Fruit fly (Drosophila melanogaster) whole organism, embryonic: Measurements from ENCODE around the gene CG12177.

Experiments
- Awh ChIP-seq: fragments of 200-800 bp; sonication (Bioruptor generic); IDR thresholded peaks from 2 replicates; pipeline ENCODE4, ENCODE4 v1.3.6; 2022; ENCODE audit warnings: missing biosample characterization, missing genetic modification characterization
- CG10267 ChIP-seq: fragments of 200-800 bp; sonication (Bioruptor generic); optimal IDR thresholded peaks from 2 replicates; lab custom pipeline; 2018; ENCODE audit warnings: missing biosample characterization, mild to moderate bottlenecking, missing genetic modification characterization, moderate library complexity
- CG10543 ChIP-seq: fragments of 200-800 bp; sonication (Bioruptor generic); optimal IDR thresholded peaks from 3 replicates; lab custom pipeline; 2017; ENCODE audit warnings: missing biosample characterization, mild to moderate bottlenecking, missing genetic modification characterization, moderate library complexity
- CG10959 ChIP-seq: fragments of 200-800 bp; sonication (Bioruptor generic); IDR thresholded peaks from 2 replicates; pipeline ENCODE4 v1.3.6; 2022; ENCODE audit warnings: missing biosample characterization, missing genetic modification characterization
- CG11456 ChIP-seq: fragments of 200-800 bp; sonication (Bioruptor generic); IDR thresholded peaks from 3 replicates; pipeline ENCODE4 v1.3.6; 2022; ENCODE audit warnings: missing biosample characterization, missing genetic modification characterization
- CG12769 ChIP-seq: fragments of 200-800 bp; sonication (Bioruptor generic); optimal IDR thresholded peaks from 2 replicates; lab custom pipeline; 2019; ENCODE audit warnings: missing biosample characterization, mild to moderate bottlenecking, missing genetic modification characterization, moderate library complexity
- CG13775 ChIP-seq: fragments of 200-800 bp; sonication (Bioruptor generic); optimal IDR thresholded peaks from 3 replicates; lab custom pipeline; 2017; ENCODE audit warnings: missing biosample characterization, mild to moderate bottlenecking, missing genetic modification characterization
- CG14965 ChIP-seq: fragments of 200-800 bp; sonication (Bioruptor generic); optimal IDR thresholded peaks from 2 replicates; lab custom pipeline; 2016; ENCODE audit warnings: missing biosample characterization, missing genetic modification characterization, borderline replicate concordance
- CG15073 ChIP-seq: fragments of 200-800 bp; sonication (Bioruptor generic); optimal IDR thresholded peaks from 2 replicates; lab custom pipeline; 2016; ENCODE audit warnings: missing biosample characterization, missing genetic modification characterization
- CG17612 ChIP-seq: fragments of 200-800 bp; sonication (Bioruptor generic); IDR thresholded peaks from 2 replicates; pipeline ENCODE4 v1.3.6; 2022; ENCODE audit warnings: missing biosample characterization, missing genetic modification characterization
- CG2120 ChIP-seq: fragments of 200-800 bp; sonication (Bioruptor generic); optimal IDR thresholded peaks from 3 replicates; lab custom pipeline; 2016; ENCODE audit warnings: missing biosample characterization, missing genetic modification characterization
- CG32772 ChIP-seq: fragments of 200-800 bp; sonication (Bioruptor generic); IDR thresholded peaks from 2 replicates; pipeline ENCODE4 v1.3.6; 2022; ENCODE audit warnings: missing biosample characterization, missing genetic modification characterization
- CG4282 ChIP-seq: fragments of 200-800 bp; sonication (Bioruptor generic); optimal IDR thresholded peaks from 2 replicates; lab custom pipeline; 2016; ENCODE audit warnings: missing biosample characterization, missing genetic modification characterization
- CG4328 ChIP-seq: fragments of 200-800 bp; sonication (Bioruptor generic); optimal IDR thresholded peaks from 3 replicates; lab custom pipeline; 2017; ENCODE audit warnings: missing biosample characterization, missing genetic modification reagents, missing genetic modification characterization
- CG6175 ChIP-seq: fragments of 200-800 bp; sonication (Bioruptor generic); IDR thresholded peaks from 3 replicates; pipeline ENCODE4 v1.3.6; 2022; ENCODE audit warnings: missing biosample characterization, missing genetic modification characterization
- CG8924 ChIP-seq: fragments of 200-800 bp; optimal IDR thresholded peaks from 3 replicates; lab custom pipeline; 2019; ENCODE audit warnings: missing biosample characterization, mild to moderate bottlenecking, missing genetic modification characterization, moderate library complexity
- CG9215 ChIP-seq: fragments of 200-800 bp; sonication (Bioruptor generic); IDR thresholded peaks from 2 replicates; pipeline ENCODE4 v1.3.6; 2022; ENCODE audit warnings: missing biosample characterization, missing genetic modification characterization
- CrebB ChIP-seq: fragments of 200-800 bp; sonication (Bioruptor generic); optimal IDR thresholded peaks from 3 replicates; lab custom pipeline; 2018; ENCODE audit warnings: missing biosample characterization, mild to moderate bottlenecking, missing genetic modification characterization
- Dek ChIP-seq: fragments of 200-800 bp; sonication (Bioruptor generic); optimal IDR thresholded peaks from 3 replicates; lab custom pipeline; 2019; ENCODE audit warnings: missing biosample characterization, mild to moderate bottlenecking, missing genetic modification characterization, moderate library complexity
- Ets65A ChIP-seq: fragments of 200-800 bp; sonication (Bioruptor generic); peaks from one replicate; lab custom pipeline; 2016; ENCODE audit warnings: missing biosample characterization, missing genetic modification characterization
- Fer1 ChIP-seq: fragments of 200-800 bp; sonication (Bioruptor generic); optimal IDR thresholded peaks from 2 replicates; lab custom pipeline; 2017; ENCODE audit warnings: missing biosample characterization, mild to moderate bottlenecking, missing genetic modification characterization
- HLH3B ChIP-seq: fragments of 200-800 bp; sonication (Bioruptor generic); IDR thresholded peaks from 2 replicates; pipeline ENCODE4 v1.3.6; 2022; ENCODE audit warnings: missing biosample characterization, missing genetic modification characterization
- HLH4C ChIP-seq: fragments of 200-800 bp; sonication (Bioruptor generic); IDR thresholded peaks from 3 replicates; pipeline ENCODE4 v1.3.6; 2022; ENCODE audit warnings: missing biosample characterization, missing genetic modification characterization; ENCODE audit not compliant: partially characterized antibody
- MTF-1 ChIP-seq: fragments of 200-800 bp; sonication (Bioruptor generic); optimal IDR thresholded peaks from 2 replicates; lab custom pipeline; 2018; ENCODE audit warnings: missing biosample characterization, mild to moderate bottlenecking, missing genetic modification characterization, borderline replicate concordance
- Ptx1 ChIP-seq: fragments of 200-800 bp; sonication (Bioruptor generic); IDR thresholded peaks from 2 replicates; pipeline ENCODE4 v1.3.6; 2022; ENCODE audit warnings: missing biosample characterization, missing genetic modification characterization
- Ssrp ChIP-seq: fragments of 200-800 bp; sonication (Bioruptor generic); optimal IDR thresholded peaks from 2 replicates; lab custom pipeline; 2018; ENCODE audit warnings: missing biosample characterization, mild to moderate bottlenecking, missing genetic modification characterization, moderate library complexity
- Vsx1 ChIP-seq: fragments of 200-800 bp; sonication (Bioruptor generic); optimal IDR thresholded peaks from 2 replicates; lab custom pipeline; 2017; ENCODE audit warnings: missing biosample characterization, mild to moderate bottlenecking, missing genetic modification characterization, missing genetic modification reagents
- aop ChIP-seq: fragments of 200-800 bp; sonication (Bioruptor generic); IDR thresholded peaks from 2 replicates; pipeline ENCODE4 v1.3.6; 2022; ENCODE audit warnings: missing biosample characterization, missing genetic modification characterization
- ara ChIP-seq: fragments of 200-800 bp; sonication (Bioruptor generic); IDR thresholded peaks from 2 replicates; pipeline ENCODE4 v1.3.6; 2022; ENCODE audit warnings: missing biosample characterization, missing genetic modification characterization
- ash1 ChIP-seq: fragments of 200-800 bp; sonication (Bioruptor generic); optimal IDR thresholded peaks from 2 replicates; lab custom pipeline; 2018; ENCODE audit warnings: missing biosample characterization, mild to moderate bottlenecking, missing genetic modification characterization
- bbx ChIP-seq: fragments of 200-800 bp; sonication (Bioruptor generic); IDR thresholded peaks from 2 replicates; pipeline ENCODE4 v1.3.6; 2022; ENCODE audit warnings: missing biosample characterization, missing genetic modification characterization; ENCODE audit not compliant: partially characterized antibody
- chn ChIP-seq: fragments of 200-800 bp; sonication (Bioruptor generic); optimal IDR thresholded peaks from 2 replicates; lab custom pipeline; 2016; ENCODE audit warnings: missing biosample characterization, missing genetic modification characterization
- dan ChIP-seq: fragments of 200-800 bp; sonication (Bioruptor generic); IDR thresholded peaks from 2 replicates; pipeline ENCODE4 v1.3.6; 2022; ENCODE audit warnings: missing biosample characterization, missing genetic modification characterization
- gcm2 ChIP-seq: fragments of 200-800 bp; sonication (Bioruptor generic); optimal IDR thresholded peaks from 2 replicates; lab custom pipeline; 2016; ENCODE audit warnings: missing biosample characterization, missing genetic modification characterization
- gem ChIP-seq: fragments of 200-800 bp; sonication (Bioruptor generic); optimal IDR thresholded peaks from 2 replicates; lab custom pipeline; 2019; ENCODE audit warnings: missing biosample characterization, mild to moderate bottlenecking, missing genetic modification characterization, moderate library complexity
- lab ChIP-seq: fragments of 200-800 bp; sonication (Bioruptor generic); optimal IDR thresholded peaks from 3 replicates; lab custom pipeline; 2017; ENCODE audit warnings: missing biosample characterization, missing genetic modification characterization, mild to moderate bottlenecking, moderate library complexity, missing genetic modification reagents
- lov ChIP-seq, 2 experiments: fragments of 200-800 bp in 1 of 2; fragments of >200 bp in 1 of 2; sonication (Bioruptor generic) in 1 of 2; IDR thresholded peaks in 1 of 2; optimal IDR thresholded peaks in 1 of 2; 2 replicates in 1 of 2; 3 replicates in 1 of 2; pipeline versions ENCODE4 v1.3.6 to Lab custom; 2017 to 2022; ENCODE audit warnings: missing biosample characterization in 1 of 2, missing genetic modification characterization in 1 of 2
- nerfin-2 ChIP-seq: fragments of 200-800 bp; sonication (Bioruptor generic); IDR thresholded peaks from 2 replicates; pipeline ENCODE4 v1.3.6; 2022; ENCODE audit warnings: missing biosample characterization, missing genetic modification characterization; ENCODE audit not compliant: partially characterized antibody
- nom ChIP-seq: fragments of 200-800 bp; sonication (Bioruptor generic); optimal IDR thresholded peaks from 2 replicates; lab custom pipeline; 2017; ENCODE audit warnings: missing biosample characterization, missing genetic modification characterization, mild to moderate bottlenecking, moderate library complexity, missing genetic modification reagents
- p53 ChIP-seq: fragments of 200-800 bp; sonication (Bioruptor generic); optimal IDR thresholded peaks from 2 replicates; lab custom pipeline; 2016; ENCODE audit warnings: missing biosample characterization, missing genetic modification characterization
- pita ChIP-seq: fragments of 200-800 bp; sonication (Bioruptor generic); optimal IDR thresholded peaks from 2 replicates; lab custom pipeline; 2017; ENCODE audit warnings: missing biosample characterization, mild to moderate bottlenecking, missing genetic modification characterization
- pzg ChIP-seq: fragments of 200-800 bp; sonication (Bioruptor generic); optimal IDR thresholded peaks from 3 replicates; lab custom pipeline; 2018; ENCODE audit warnings: missing biosample characterization, mild to moderate bottlenecking, missing genetic modification characterization, moderate library complexity
- sens ChIP-seq: fragments of 200-800 bp; sonication (Bioruptor generic); peaks from one replicate; lab custom pipeline; 2016; ENCODE audit warnings: missing biosample characterization, missing genetic modification characterization
- tin ChIP-seq: fragments of 200-800 bp; sonication (Bioruptor generic); optimal IDR thresholded peaks from 3 replicates; lab custom pipeline; 2016; ENCODE audit warnings: missing biosample characterization, missing genetic modification characterization
- tll ChIP-seq, 2 experiments: fragments of 200-800 bp in 1 of 2; fragments of >200 bp in 1 of 2; sonication (Bioruptor generic) in 1 of 2; optimal IDR thresholded peaks; 2 replicates each; lab custom pipeline; 2017 to 2019; ENCODE audit warnings: missing biosample characterization in 2 of 2, missing genetic modification characterization in 2 of 2, mild to moderate bottlenecking in 1 of 2, moderate library complexity in 1 of 2
- trh ChIP-seq: fragments of 200-800 bp; sonication (Bioruptor generic); optimal IDR thresholded peaks from 2 replicates; lab custom pipeline; 2016; ENCODE audit warnings: missing biosample characterization, missing genetic modification characterization
- usp ChIP-seq: fragments of >200 bp; optimal IDR thresholded peaks from 2 replicates; lab custom pipeline; 2017; ENCODE audit warnings: missing biosample characterization, missing genetic modification characterization
- zfh1 ChIP-seq: fragments of 200-800 bp; sonication (Bioruptor generic); IDR thresholded peaks from 3 replicates; pipeline ENCODE4 v1.3.6; 2022; ENCODE audit warnings: missing biosample characterization, missing genetic modification characterization

The CG12177 gene

DNA sequence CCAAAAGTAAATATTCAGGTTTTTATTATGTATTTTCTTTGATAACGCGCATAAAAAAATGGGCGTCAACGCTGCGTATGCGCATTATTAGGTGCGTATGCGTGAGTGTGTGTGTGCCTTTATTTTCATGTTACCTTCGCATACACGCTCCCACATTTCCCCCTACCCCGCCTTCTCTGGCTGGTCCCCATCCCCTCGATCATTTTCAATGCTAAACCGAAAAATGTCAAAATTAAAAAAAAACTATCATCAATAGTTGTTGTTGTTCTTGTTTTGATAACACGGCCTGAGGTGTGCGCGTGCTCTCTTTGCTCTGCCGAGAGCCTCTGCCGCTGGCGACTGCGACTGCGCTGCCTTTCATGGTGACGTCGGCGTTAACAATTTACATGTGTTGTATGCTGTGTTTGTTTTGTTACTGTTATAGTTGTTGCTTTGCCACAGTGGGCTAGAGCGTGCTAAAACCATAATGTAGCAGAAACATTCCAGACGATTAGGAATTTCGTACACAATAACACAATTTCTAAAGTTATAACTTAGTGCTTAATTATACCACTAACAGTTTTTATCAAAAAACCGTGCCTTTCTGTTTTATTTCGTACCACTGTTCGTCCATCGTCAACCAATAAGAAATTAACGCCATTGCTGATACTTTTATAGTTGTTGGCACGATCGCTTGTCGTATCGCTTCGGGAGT lies 40.2 kb downstream of the CG12177 start (continued):
- peak; percentile 99 for TF ChIP-seq CrebB (tag; lab: Kevin White, UChicago)
- peak; percentile 99 for TF ChIP-seq CG32772 (GFP tag; lab: Robert Waterston, UW)
- peak; percentile 97 for TF ChIP-seq CG6175
- TF ChIP-seq tll (GFP tag; optimal IDR thresholded peaks at IDR 0.05; lab: Kevin White, UChicago), result peak in 1 of 2 experiments; percentile 39
- peak; percentile 95 for TF ChIP-seq aop
- peak; percentile 66 for TF ChIP-seq HLH4C (GFP tag; lab: Robert Waterston, UW)
- TF ChIP-seq zfh1 (GFP tag; lab: Robert Waterston, UW), result peak; percentile 99
- peak; percentile 92 for TF ChIP-seq dan (GFP tag; lab: Robert Waterston, UW)
- peak; percentile 99 for TF ChIP-seq tin (GFP tag; lab: Kevin White, UChicago)
- peak; percentile 99 for TF ChIP-seq Awh (GFP tag; lab: Robert Waterston, UW)
- no peak for TF ChIP-seq lov (optimal IDR thresholded peaks at IDR 0.05; lab: Kevin White, UChicago)
- TF ChIP-seq lov (GFP tag; IDR thresholded peaks at IDR 0.05; lab: Robert Waterston, UW), result peak; percentile 99
- peak; percentile 95 for TF ChIP-seq nom (GFP tag; lab: Kevin White, UChicago)
- TF ChIP-seq Fer1 (GFP tag; lab: Kevin White, UChicago), result peak; percentile 99
- TF ChIP-seq ash1, result peak; percentile 89
- peak; percentile 99 for TF ChIP-seq CG2120 (GFP tag; lab: Kevin White, UChicago)
- peak; percentile 97 for TF ChIP-seq CG9215 (GFP tag; lab: Robert Waterston, UW)
- TF ChIP-seq CG8924 (tag; lab: Kevin White, UChicago), result peak; percentile 99
- peak; percentile 99 for TF ChIP-seq CG12769
- peak; percentile 87 for TF ChIP-seq CG15073 (GFP tag; lab: Kevin White, UChicago)
- TF ChIP-seq CG4282, result peak; percentile 99
- peak; percentile 95 for TF ChIP-seq CG10267 (tag; lab: Kevin White, UChicago)
- TF ChIP-seq HLH3B (GFP tag; lab: Robert Waterston, UW), result peak; percentile 99
- TF ChIP-seq trh (GFP tag; lab: Kevin White, UChicago), result peak; percentile 94
- TF ChIP-seq ara (GFP tag; lab: Robert Waterston, UW), result peak; percentile 99
- TF ChIP-seq pzg, result peak; percentile 37
- TF ChIP-seq Ptx1 (GFP tag; lab: Robert Waterston, UW), result peak; percentile 99
- no peak for TF ChIP-seq pita
- peak; percentile 82 for TF ChIP-seq nerfin-2 (GFP tag; lab: Robert Waterston, UW)
- peak; percentile 98 for TF ChIP-seq CG10543 (GFP tag; lab: Kevin White, UChicago)
- peak; percentile 91 for TF ChIP-seq CG14965 (GFP tag; lab: Kevin White, UChicago)
- TF ChIP-seq MTF-1 (GFP tag; lab: Kevin White, UChicago), result peak; percentile 97
- peak; percentile 98 for TF ChIP-seq Ssrp (tag; lab: Kevin White, UChicago)
- TF ChIP-seq usp (GFP tag; lab: Kevin White, UChicago), result no peak
- TF ChIP-seq Ets65A, result peak; percentile 100
- TF ChIP-seq CG10959, result peak; percentile 97
- TF ChIP-seq chn (GFP tag; lab: Kevin White, UChicago), result peak; percentile 99
- TF ChIP-seq CG4328 (GFP tag; lab: Kevin White, UChicago), result peak; percentile 97
- peak; percentile 100 for TF ChIP-seq sens (GFP tag; lab: Kevin White, UChicago)
- peak; percentile 98 for TF ChIP-seq gcm2
- peak; percentile 99 for TF ChIP-seq CG11456 (GFP tag; lab: Robert Waterston, UW)
- peak; percentile 46; the same call in 1 of the 2 replicates for TF ChIP-seq bbx (GFP tag; lab: Robert Waterston, UW)
- peak; percentile 97 for TF ChIP-seq Vsx1 (GFP tag; lab: Kevin White, UChicago)
- peak; percentile 99 for TF ChIP-seq gem (tag; lab: Kevin White, UChicago)
- peak; percentile 97 for TF ChIP-seq CG17612 (GFP tag; lab: Robert Waterston, UW)
- TF ChIP-seq Dek, result peak; percentile 98
- TF ChIP-seq lab, result peak; percentile 99
- peak; percentile 95 for TF ChIP-seq CG13775 (GFP tag; lab: Kevin White, UChicago)
- peak; percentile 96 for TF ChIP-seq p53 (GFP tag; lab: Kevin White, UChicago)
